Worm (Caenorhabditis elegans): ENCODE results near the gene F46B6.6.

DNA sequence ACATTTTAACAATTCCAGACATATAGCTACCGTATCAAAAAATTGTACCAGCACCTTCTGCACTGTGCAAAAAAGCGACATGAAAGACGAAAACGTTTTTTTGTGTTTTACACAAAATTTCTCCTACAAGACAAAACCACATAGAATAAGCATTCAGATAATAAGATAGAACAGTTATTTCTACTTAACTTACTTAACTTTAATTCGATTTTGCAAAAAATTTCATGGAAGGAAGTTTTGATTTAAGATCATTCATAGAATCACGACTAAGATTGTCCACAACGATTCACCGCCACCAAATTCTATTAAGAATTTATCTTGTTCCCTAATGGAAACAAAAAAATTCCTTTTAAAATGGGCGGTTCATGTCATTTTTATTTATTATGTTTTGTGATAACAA lies 22.9 kb downstream of the F46B6.6 start:
- no peak for TF ChIP-seq nhr-11 (tag; optimal IDR thresholded peaks at IDR 0.05)
- TF ChIP-seq ama-1 (optimal IDR thresholded peaks at IDR 0.05): no peak
- TF ChIP-seq nhr-10 (tag; optimal IDR thresholded peaks at IDR 0.05): no peak
- TF ChIP-seq fkh-10 (GFP tag; optimal IDR thresholded peaks at IDR 0.05): no peak
- TF ChIP-seq lsy-2 (tag; optimal IDR thresholded peaks at IDR 0.05): no peak
- TF ChIP-seq R02D3.7 (tag; optimal IDR thresholded peaks at IDR 0.05): no peak
